Fruit fly (Drosophila melanogaster): ENCODE results near the gene CG8460.

Gene CG8460

DNA sequence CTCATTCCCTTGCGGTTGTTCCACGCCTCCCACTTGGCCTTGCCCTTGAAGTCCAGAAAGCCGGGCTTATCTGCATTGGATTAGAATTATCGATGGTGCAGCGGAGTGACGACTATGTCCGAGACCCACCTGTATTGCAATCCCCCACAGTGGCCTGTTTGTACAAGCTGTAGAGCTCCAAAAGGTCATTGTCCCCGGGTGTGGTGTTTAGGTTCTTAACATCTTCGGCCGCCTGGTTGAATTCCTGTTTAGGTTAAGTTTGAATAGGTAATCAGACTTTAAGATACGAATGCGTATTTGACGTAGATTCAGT is 35.0 kb upstream of the CG8460 start:
- TF ChIP-seq Ets98B (GFP tag; IDR thresholded peaks at IDR 0.05) = no peak
- peak; percentile 99 for TF ChIP-seq EcR (GFP tag; optimal IDR thresholded peaks at IDR 0.05)

DNA sequence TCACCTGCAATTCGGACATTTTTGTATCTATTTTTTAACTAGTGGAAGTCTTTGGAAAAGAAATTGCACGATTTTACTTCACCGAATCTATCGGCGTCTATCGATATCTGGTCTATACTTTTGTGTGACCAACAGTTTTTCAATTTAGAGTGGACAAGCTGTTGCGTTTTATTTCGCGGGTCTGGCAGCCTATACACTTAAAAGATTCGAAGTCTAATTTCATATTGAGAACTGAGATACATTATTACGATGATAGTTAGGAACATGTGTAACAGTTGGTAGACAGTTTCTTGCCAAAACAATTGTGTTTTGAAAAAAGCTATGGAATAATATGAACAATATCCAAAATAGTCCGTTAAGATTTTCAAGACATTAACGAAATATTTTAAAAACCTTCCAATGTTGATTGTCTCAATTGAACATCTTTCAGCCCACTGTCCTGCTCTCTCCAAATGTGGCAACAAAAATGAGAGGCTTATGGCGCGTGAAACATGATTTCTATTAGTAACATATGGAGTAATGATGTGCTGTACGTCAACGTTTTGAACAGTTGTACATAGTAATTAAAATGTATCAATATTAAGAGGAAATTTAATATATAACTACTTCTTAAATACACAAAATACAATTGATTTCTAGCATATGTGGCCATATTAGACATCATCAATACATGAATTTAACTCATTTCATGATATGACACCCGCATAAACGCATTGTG is 34.5 kb upstream of the CG8460 start, which contains the start of gene Acbp1:
Gene Acbp1, minus strand, starts transcription at position 146 of the 718 bp plus-strand sequence.
- peak; percentile 87 for TF ChIP-seq EcR (GFP tag; optimal IDR thresholded peaks at IDR 0.05)
- TF ChIP-seq Snoo (tag; optimal IDR thresholded peaks at IDR 0.05) = peak; percentile 97
- peak; percentile 96 for TF ChIP-seq CG34367 (tag; optimal IDR thresholded peaks at IDR 0.05)
- TF ChIP-seq rn (GFP tag; IDR thresholded peaks at IDR 0.05) = peak; percentile 56
- peak; percentile 93 for TF ChIP-seq gl (tag; optimal IDR thresholded peaks at IDR 0.05)
- peak; percentile 54; the same call in 1 of the 2 replicates for TF ChIP-seq CG10348 (GFP tag; IDR thresholded peaks at IDR 0.05)
- TF ChIP-seq Ets98B (GFP tag; IDR thresholded peaks at IDR 0.05) = peak; percentile 96
- peak; percentile 96 for TF ChIP-seq D1 (tag; optimal IDR thresholded peaks at IDR 0.05)
- TF ChIP-seq CG14655 (GFP tag; optimal IDR thresholded peaks at IDR 0.05) = peak; percentile 97
- TF ChIP-seq CG8301 (tag; optimal IDR thresholded peaks at IDR 0.05) = peak; percentile 98
- TF ChIP-seq CG15710 (tag; optimal IDR thresholded peaks at IDR 0.05) = peak; percentile 97
- peak; percentile 99 for TF ChIP-seq CG8159 (tag; optimal IDR thresholded peaks at IDR 0.05)
- peak; percentile 95 for TF ChIP-seq Pif1A (GFP tag; optimal IDR thresholded peaks at IDR 0.05)
- TF ChIP-seq CG4496 (GFP tag; IDR thresholded peaks at IDR 0.05) = peak; percentile 97
- peak; percentile 93 for TF ChIP-seq CG13204 (GFP tag; optimal IDR thresholded peaks at IDR 0.05)
- TF ChIP-seq CG32121 (GFP tag; IDR thresholded peaks at IDR 0.05) = peak; percentile 93
- TF ChIP-seq CG12605 (GFP tag; IDR thresholded peaks at IDR 0.05) = peak; percentile 91
- peak; percentile 89 for TF ChIP-seq fd96Ca (GFP tag; IDR thresholded peaks at IDR 0.05)
- TF ChIP-seq CG17806 (tag; optimal IDR thresholded peaks at IDR 0.05) = peak; percentile 97
- peak; percentile 95 for TF ChIP-seq CG9948 (tag; optimal IDR thresholded peaks at IDR 0.05)
- TF ChIP-seq Pif1B (GFP tag; optimal IDR thresholded peaks at IDR 0.05) = peak; percentile 98

DNA sequence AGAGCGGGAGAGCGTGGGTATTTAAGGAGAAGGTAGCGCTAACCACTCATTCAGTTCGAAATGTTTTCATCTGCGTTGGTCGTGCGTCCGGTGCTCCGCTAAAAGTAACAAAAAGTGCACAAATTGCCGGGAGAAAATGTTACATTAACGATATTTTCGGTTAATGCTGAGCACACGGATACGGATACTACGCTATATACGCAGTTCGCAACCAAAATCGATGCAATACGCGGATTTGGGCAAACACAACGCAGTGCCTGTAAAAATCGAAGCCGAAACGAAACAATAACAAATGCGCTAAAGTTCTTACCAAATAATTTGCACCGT is 34.0 kb upstream of the CG8460 start, which contains the start of gene Piezo:
Gene Piezo, plus strand, starts transcription at position 49 of the 327 bp plus-strand sequence.
- no peak for TF ChIP-seq Ets98B (GFP tag; IDR thresholded peaks at IDR 0.05)
- TF ChIP-seq CG4496 (GFP tag; IDR thresholded peaks at IDR 0.05) = no peak

DNA sequence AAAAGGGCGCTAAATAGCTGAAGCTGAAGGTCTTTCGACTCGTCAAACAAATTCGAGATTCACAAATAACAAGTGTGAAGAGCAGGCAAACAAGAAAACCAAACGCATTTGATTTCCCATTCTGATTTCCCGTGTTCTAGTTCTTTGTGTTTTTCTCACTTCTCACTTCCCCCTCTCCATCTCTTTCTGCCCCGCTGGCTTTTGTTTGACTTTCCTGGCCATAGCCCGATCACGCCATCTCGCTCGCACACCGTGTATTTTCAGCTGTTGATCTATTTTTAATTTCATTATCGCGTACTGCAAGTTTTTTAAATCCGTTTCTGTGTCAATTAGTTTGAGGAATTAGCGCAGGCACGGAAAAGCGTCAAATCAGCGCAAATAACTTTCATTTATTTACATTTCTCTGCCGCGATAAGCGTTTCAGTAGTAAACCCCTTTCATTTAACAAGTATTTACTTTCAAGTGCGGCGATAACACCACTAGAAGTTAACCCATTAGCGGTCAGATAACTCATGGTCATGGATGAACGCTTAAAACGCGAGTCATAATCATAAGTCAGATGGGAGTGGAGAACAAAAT is 33.3 kb upstream of the CG8460 start:
- TF ChIP-seq CG8159 (tag; optimal IDR thresholded peaks at IDR 0.05) (no peak), CG9948 (tag; optimal IDR thresholded peaks at IDR 0.05) (no peak), CG32121 (GFP tag; IDR thresholded peaks at IDR 0.05) (no peak), CG10348 (GFP tag; IDR thresholded peaks at IDR 0.05) (no peak), EcR (GFP tag; optimal IDR thresholded peaks at IDR 0.05) (no peak), Pif1A (GFP tag; optimal IDR thresholded peaks at IDR 0.05) (no peak), CG17806 (tag; optimal IDR thresholded peaks at IDR 0.05) (no peak), fd96Ca (GFP tag; IDR thresholded peaks at IDR 0.05) (no peak), CG8301 (tag; optimal IDR thresholded peaks at IDR 0.05) (no peak), CG14655 (GFP tag; optimal IDR thresholded peaks at IDR 0.05) (no peak)

DNA sequence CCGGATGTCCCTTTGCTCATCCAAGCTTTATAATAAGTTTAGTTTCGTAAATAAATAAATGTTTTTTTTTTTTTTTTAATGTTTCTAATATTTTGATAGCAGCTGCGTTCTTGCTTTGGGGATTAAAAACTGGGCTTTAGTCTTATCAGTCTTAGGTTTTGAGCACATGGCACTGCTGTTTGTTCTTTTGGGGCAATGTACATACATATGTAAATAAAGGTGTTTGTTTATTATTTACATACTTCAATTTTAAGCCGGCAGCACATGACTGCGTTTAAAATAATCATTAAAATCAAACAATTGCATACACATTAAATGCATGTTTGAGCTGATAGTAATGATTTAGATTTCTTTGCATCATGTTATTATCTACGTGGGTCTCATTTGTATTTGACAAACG is 32.8 kb upstream of the CG8460 start:
- TF ChIP-seq fd96Ca (GFP tag; IDR thresholded peaks at IDR 0.05) = no peak
- no peak for TF ChIP-seq D1 (tag; optimal IDR thresholded peaks at IDR 0.05)
- TF ChIP-seq CG10348 (GFP tag; IDR thresholded peaks at IDR 0.05) = no peak
- no peak for TF ChIP-seq CG34367 (tag; optimal IDR thresholded peaks at IDR 0.05)
- no peak for TF ChIP-seq EcR (GFP tag; optimal IDR thresholded peaks at IDR 0.05)
- no peak for TF ChIP-seq CG8301 (tag; optimal IDR thresholded peaks at IDR 0.05)
- no peak for TF ChIP-seq Ets98B (GFP tag; IDR thresholded peaks at IDR 0.05)
- no peak for TF ChIP-seq gl (tag; optimal IDR thresholded peaks at IDR 0.05)
- TF ChIP-seq CG8159 (tag; optimal IDR thresholded peaks at IDR 0.05) = no peak
- TF ChIP-seq CG9948 (tag; optimal IDR thresholded peaks at IDR 0.05) = no peak
- TF ChIP-seq CG14655 (GFP tag; optimal IDR thresholded peaks at IDR 0.05) = no peak
- TF ChIP-seq rn (GFP tag; IDR thresholded peaks at IDR 0.05) = no peak
- no peak for TF ChIP-seq CG32121 (GFP tag; IDR thresholded peaks at IDR 0.05)
- TF ChIP-seq CG12605 (GFP tag; IDR thresholded peaks at IDR 0.05) = no peak
- no peak for TF ChIP-seq CG15710 (tag; optimal IDR thresholded peaks at IDR 0.05)

DNA sequence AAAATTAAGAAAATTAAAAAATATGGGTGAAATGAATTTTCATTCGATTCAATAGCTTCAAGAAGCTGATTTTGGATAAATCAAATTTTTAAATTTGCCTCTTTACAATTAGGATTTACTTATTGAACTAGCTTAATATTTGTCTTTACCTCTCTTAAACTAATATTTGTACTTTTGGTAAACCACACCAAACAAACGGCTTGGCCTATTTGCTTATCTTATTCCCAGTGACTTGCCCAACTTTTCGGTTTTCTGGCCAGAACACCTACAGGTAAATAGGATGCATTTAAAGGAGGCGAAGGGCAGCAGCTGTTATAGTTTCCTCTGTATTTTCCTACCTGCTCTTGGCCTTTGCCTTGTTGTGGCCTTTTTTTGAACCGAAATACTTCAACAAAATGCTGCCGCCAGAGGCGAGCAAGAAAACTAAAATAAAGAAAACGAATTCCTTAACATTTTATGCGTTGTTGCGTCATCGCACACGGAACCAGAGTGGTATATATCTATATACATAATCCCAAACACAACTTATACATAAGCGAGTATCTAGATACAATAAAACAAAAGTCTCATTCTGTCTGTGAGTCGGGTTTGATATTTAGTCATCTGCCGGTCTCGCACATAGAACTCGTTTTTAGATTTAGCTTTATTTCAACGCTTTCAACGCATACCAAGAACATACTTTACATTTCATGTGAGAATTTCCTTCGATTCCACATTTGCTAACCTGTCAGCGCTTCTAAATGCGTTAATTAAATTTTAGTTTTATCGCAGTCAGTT is 31.0 kb upstream of the CG8460 start:
- TF ChIP-seq Pif1A (GFP tag; optimal IDR thresholded peaks at IDR 0.05) (no peak), CG34367 (tag; optimal IDR thresholded peaks at IDR 0.05) (no peak), Pif1B (GFP tag; optimal IDR thresholded peaks at IDR 0.05) (no peak), CG12605 (GFP tag; IDR thresholded peaks at IDR 0.05) (no peak), CG10348 (GFP tag; IDR thresholded peaks at IDR 0.05) (no peak), D1 (tag; optimal IDR thresholded peaks at IDR 0.05) (no peak), CG14655 (GFP tag; optimal IDR thresholded peaks at IDR 0.05) (no peak), CG15710 (tag; optimal IDR thresholded peaks at IDR 0.05) (no peak), CG13204 (GFP tag; optimal IDR thresholded peaks at IDR 0.05) (no peak), CG32121 (GFP tag; IDR thresholded peaks at IDR 0.05) (no peak), EcR (GFP tag; optimal IDR thresholded peaks at IDR 0.05) (no peak), Snoo (tag; optimal IDR thresholded peaks at IDR 0.05) (no peak), CG8301 (tag; optimal IDR thresholded peaks at IDR 0.05) (no peak), CG8159 (tag; optimal IDR thresholded peaks at IDR 0.05) (no peak), rn (GFP tag; IDR thresholded peaks at IDR 0.05) (no peak), fd96Ca (GFP tag; IDR thresholded peaks at IDR 0.05) (no peak), gl (tag; optimal IDR thresholded peaks at IDR 0.05) (no peak)

All from whole organism, pupa.